Worm (Caenorhabditis elegans) whole organism, L3 larva: ENCODE data around the gene Y49F6B.12.

Experiments used
- R02D3.7 ChIP-seq: fragments of 150-350 bp; optimal IDR thresholded peaks from 2 replicates; lab custom pipeline; 2014; ENCODE audit warnings: missing biosample characterization, missing genetic modification characterization
- ZK546.5 ChIP-seq: sonication (generic microtip); optimal IDR thresholded peaks from 2 replicates; lab custom pipeline; 2017; ENCODE audit warnings: missing biosample characterization, missing genetic modification characterization
- aly-2 ChIP-seq: fragments of 150-350 bp; optimal IDR thresholded peaks from 2 replicates; lab custom pipeline; 2014; ENCODE audit warnings: missing biosample characterization, missing genetic modification characterization
- ama-1 ChIP-seq: fragments of 150-350 bp; optimal IDR thresholded peaks from 2 replicates; lab custom pipeline; 2018
- ceh-16 ChIP-seq: sonication (generic microtip); optimal IDR thresholded peaks from 2 replicates; lab custom pipeline; 2017; ENCODE audit warnings: missing biosample characterization, missing genetic modification characterization
- ceh-28 ChIP-seq: fragments of 150-350 bp; optimal IDR thresholded peaks from 2 replicates; lab custom pipeline; 2014; ENCODE audit warnings: missing biosample characterization, missing genetic modification reagents, missing genetic modification characterization
- ceh-82 ChIP-seq: fragments of 150-350 bp; optimal IDR thresholded peaks from 2 replicates; lab custom pipeline; 2014; ENCODE audit warnings: missing biosample characterization, missing genetic modification characterization
- ceh-9 ChIP-seq: sonication (generic microtip); optimal IDR thresholded peaks from 2 replicates; lab custom pipeline; 2018; ENCODE audit warnings: missing biosample characterization, missing genetic modification characterization
- daf-12 ChIP-seq: fragments of 150-350 bp; optimal IDR thresholded peaks from 2 replicates; lab custom pipeline; 2014; ENCODE audit warnings: missing biosample characterization, missing genetic modification reagents, missing genetic modification characterization
- egl-27 ChIP-seq: sonication (generic microtip); optimal IDR thresholded peaks from 4 replicates; lab custom pipeline; 2017; ENCODE audit warnings: missing biosample characterization, missing genetic modification reagents, missing genetic modification characterization
- egl-5 ChIP-seq: fragments of 150-350 bp; optimal IDR thresholded peaks from 2 replicates; lab custom pipeline; 2017; ENCODE audit warnings: missing biosample characterization, missing genetic modification reagents, missing genetic modification characterization, inconsistent platforms
- elt-1 ChIP-seq: fragments of 150-350 bp; optimal IDR thresholded peaks from 2 replicates; lab custom pipeline; 2014; ENCODE audit warnings: missing biosample characterization, missing genetic modification characterization
- elt-2 ChIP-seq: sonication (generic microtip); optimal IDR thresholded peaks from 2 replicates; lab custom pipeline; 2016; ENCODE audit warnings: missing genetic modification reagents, mild to moderate bottlenecking, missing genetic modification characterization, missing compliant biosample characterization
- elt-3 ChIP-seq, 3 experiments: fragments of 150-350 bp in 1 of 3; sonication (generic microtip) in 2 of 3; optimal IDR thresholded peaks; 2 replicates in 2 of 3; 4 replicates in 1 of 3; lab custom pipeline; 2014 to 2017; ENCODE audit warnings: missing biosample characterization in 3 of 3, missing genetic modification characterization in 3 of 3
- eor-1 ChIP-seq, 2 experiments: fragments of 150-350 bp; optimal IDR thresholded peaks; 2 replicates each; lab custom pipeline; 2014 to 2018; ENCODE audit warnings: missing biosample characterization in 2 of 2, missing genetic modification characterization in 2 of 2
- fkh-10 ChIP-seq: sonication (generic microtip); optimal IDR thresholded peaks from 2 replicates; lab custom pipeline; 2017; ENCODE audit warnings: missing biosample characterization, missing genetic modification reagents, missing genetic modification characterization
- fkh-2 ChIP-seq: fragments of 150-350 bp; optimal IDR thresholded peaks from 2 replicates; lab custom pipeline; 2014; ENCODE audit warnings: missing biosample characterization, missing genetic modification reagents, missing genetic modification characterization
- fos-1 ChIP-seq: fragments of 150-350 bp; optimal IDR thresholded peaks from 2 replicates; lab custom pipeline; 2014; ENCODE audit warnings: missing biosample characterization, missing genetic modification characterization
- hmg-11 ChIP-seq: sonication (generic microtip); optimal IDR thresholded peaks from 2 replicates; lab custom pipeline; 2016; ENCODE audit warnings: missing genetic modification characterization, missing compliant biosample characterization
- jun-1 ChIP-seq: fragments of 150-350 bp; optimal IDR thresholded peaks from 2 replicates; lab custom pipeline; 2014; ENCODE audit warnings: missing biosample characterization, missing genetic modification reagents, missing genetic modification characterization
- lin-15B ChIP-seq: fragments of 150-350 bp; optimal IDR thresholded peaks from 2 replicates; lab custom pipeline; 2014; ENCODE audit warnings: missing biosample characterization, missing genetic modification characterization
- lin-39 ChIP-seq: fragments of 150-350 bp; optimal IDR thresholded peaks from 2 replicates; lab custom pipeline; 2018; ENCODE audit warnings: missing biosample characterization, missing genetic modification reagents, missing genetic modification characterization
- lsy-12 ChIP-seq: sonication (generic microtip); optimal IDR thresholded peaks from 2 replicates; lab custom pipeline; 2016; ENCODE audit warnings: mild to moderate bottlenecking, missing genetic modification characterization, missing compliant biosample characterization
- mdl-1 ChIP-seq: fragments of 150-350 bp; optimal IDR thresholded peaks from 2 replicates; lab custom pipeline; 2014; ENCODE audit warnings: missing biosample characterization, missing genetic modification characterization
- mml-1 ChIP-seq: fragments of 150-350 bp; sonication (generic microtip); optimal IDR thresholded peaks from 3 replicates; lab custom pipeline; 2014; ENCODE audit warnings: missing biosample characterization, missing genetic modification characterization
- nfya-1 ChIP-seq: sonication (generic microtip); optimal IDR thresholded peaks from 2 replicates; lab custom pipeline; 2017; ENCODE audit warnings: missing genetic modification characterization, mild to moderate bottlenecking, missing compliant biosample characterization, antibody characterized with exemption, moderate library complexity; ENCODE audit not compliant: insufficient read depth
- nhr-11 ChIP-seq: fragments of 150-350 bp; optimal IDR thresholded peaks from 2 replicates; lab custom pipeline; 2014; ENCODE audit warnings: missing biosample characterization, missing genetic modification characterization
- nhr-12 ChIP-seq: fragments of 150-350 bp; optimal IDR thresholded peaks from 2 replicates; lab custom pipeline; 2014; ENCODE audit warnings: missing biosample characterization, missing genetic modification characterization
- nhr-23 ChIP-seq: fragments of 150-350 bp; optimal IDR thresholded peaks from 2 replicates; lab custom pipeline; 2014; ENCODE audit warnings: missing biosample characterization, missing genetic modification reagents, missing genetic modification characterization
- nhr-237 ChIP-seq: fragments of 150-350 bp; optimal IDR thresholded peaks from 2 replicates; lab custom pipeline; 2014; ENCODE audit warnings: missing biosample characterization, missing genetic modification characterization
- nhr-25 ChIP-seq: sonication (generic microtip); optimal IDR thresholded peaks from 2 replicates; lab custom pipeline; 2017; ENCODE audit warnings: missing biosample characterization, missing genetic modification characterization
- nhr-28 ChIP-seq: fragments of 150-350 bp; optimal IDR thresholded peaks from 2 replicates; lab custom pipeline; 2014; ENCODE audit warnings: missing biosample characterization, missing genetic modification characterization
- nhr-43 ChIP-seq: sonication (generic microtip); optimal IDR thresholded peaks from 2 replicates; lab custom pipeline; 2016; ENCODE audit warnings: mild to moderate bottlenecking, missing genetic modification characterization, missing compliant biosample characterization; ENCODE audit not compliant: poor library complexity, severe bottlenecking
- nhr-67 ChIP-seq: fragments of 150-350 bp; optimal IDR thresholded peaks from 2 replicates; lab custom pipeline; 2014; ENCODE audit warnings: missing biosample characterization, missing genetic modification characterization
- nhr-76 ChIP-seq: fragments of 150-350 bp; sonication (generic microtip); optimal IDR thresholded peaks from 5 replicates; lab custom pipeline; 2014; ENCODE audit warnings: missing biosample characterization, missing genetic modification characterization
- nhr-77 ChIP-seq: fragments of 150-350 bp; optimal IDR thresholded peaks from 2 replicates; lab custom pipeline; 2014; ENCODE audit warnings: missing biosample characterization, missing genetic modification characterization
- pha-4 ChIP-seq: fragments of 150-350 bp; optimal IDR thresholded peaks from 2 replicates; lab custom pipeline; 2014; ENCODE audit warnings: missing biosample characterization, missing genetic modification reagents, missing genetic modification characterization
- pqm-1 ChIP-seq: fragments of 150-350 bp; optimal IDR thresholded peaks from 2 replicates; lab custom pipeline; 2017; ENCODE audit warnings: missing biosample characterization, missing genetic modification characterization, inconsistent platforms
- sea-2 ChIP-seq: fragments of 150-350 bp; sonication (generic microtip); optimal IDR thresholded peaks from 4 replicates; lab custom pipeline; 2014; ENCODE audit warnings: missing biosample characterization, missing genetic modification reagents, missing genetic modification characterization
- skn-1 ChIP-seq: fragments of 150-350 bp; optimal IDR thresholded peaks from 2 replicates; lab custom pipeline; 2014; ENCODE audit warnings: missing biosample characterization, missing genetic modification characterization
- snpc-4 ChIP-seq: fragments of 150-350 bp; optimal IDR thresholded peaks from 2 replicates; lab custom pipeline; 2014; ENCODE audit warnings: missing biosample characterization, missing genetic modification characterization
- tbx-2 ChIP-seq: sonication (generic microtip); optimal IDR thresholded peaks from 2 replicates; lab custom pipeline; 2016; ENCODE audit warnings: mild to moderate bottlenecking, missing genetic modification characterization, missing compliant biosample characterization
- unc-39 ChIP-seq: sonication (generic microtip); optimal IDR thresholded peaks from 4 replicates; lab custom pipeline; 2017; ENCODE audit warnings: missing biosample characterization, missing genetic modification characterization
- unc-62 ChIP-seq: fragments of 150-350 bp; sonication (generic microtip); optimal IDR thresholded peaks from 4 replicates; lab custom pipeline; 2014; ENCODE audit warnings: missing biosample characterization, missing genetic modification reagents, missing genetic modification characterization
- zag-1 ChIP-seq: fragments of 150-350 bp; optimal IDR thresholded peaks from 2 replicates; lab custom pipeline; 2014; ENCODE audit warnings: missing biosample characterization, missing genetic modification characterization
- ztf-11 ChIP-seq: fragments of 150-350 bp; optimal IDR thresholded peaks from 2 replicates; lab custom pipeline; 2014; ENCODE audit warnings: missing biosample characterization, missing genetic modification characterization
- ztf-4 ChIP-seq: fragments of 150-350 bp; optimal IDR thresholded peaks from 2 replicates; lab custom pipeline; 2014; ENCODE audit warnings: missing biosample characterization, missing genetic modification characterization

Y49F6B.12 gene

ce11 chrII:3518961-3519544 lies 46.8 kb upstream of the Y49F6B.12 start, which contains the start of gene clec-126:
Gene clec-126, plus strand, starts transcription at chrII:3519494.
- TF ChIP-seq lin-39 (tag; lab: Kevin White, UChicago) = peak; percentile 76
- no peak for TF ChIP-seq nhr-76 (tag; lab: Kevin White, UChicago)
- peak; percentile 61 for TF ChIP-seq ceh-16 (tag; lab: Kevin White, UChicago)
- no peak for TF ChIP-seq daf-12 (tag; lab: Kevin White, UChicago)
- peak; percentile 76 for TF ChIP-seq nhr-25 (tag; lab: Kevin White, UChicago)
- no peak for TF ChIP-seq unc-62 (GFP tag; lab: Kevin White, UChicago)
- no peak for TF ChIP-seq mdl-1
- TF ChIP-seq tbx-2 (tag; lab: Kevin White, UChicago) = peak; percentile 69
- TF ChIP-seq ama-1 = peak; percentile 55
- TF ChIP-seq zag-1 = no peak
- TF ChIP-seq elt-2 (tag; lab: Kevin White, UChicago) = peak; percentile 78
- no peak for TF ChIP-seq nhr-77 (tag; lab: Kevin White, UChicago)
- no peak for TF ChIP-seq nhr-12
- no peak for TF ChIP-seq mml-1 (tag; lab: Kevin White, UChicago)
- TF ChIP-seq nhr-23 (tag; lab: Kevin White, UChicago) = peak; percentile 45
- peak; percentile 18 for TF ChIP-seq ceh-28 (tag; lab: Kevin White, UChicago)
- TF ChIP-seq nhr-237 = no peak
- peak in 1 of 3 experiments; percentile 10 for TF ChIP-seq elt-3 (tag; optimal IDR thresholded peaks at IDR 0.05; lab: Kevin White, UChicago)
- no peak for TF ChIP-seq ceh-9 (tag; lab: Kevin White, UChicago)
- peak; percentile 51 for TF ChIP-seq lin-15B (tag; lab: Kevin White, UChicago)
- no peak for TF ChIP-seq ZK546.5
- TF ChIP-seq ztf-11 (tag; lab: Kevin White, UChicago) = no peak
- TF ChIP-seq skn-1 (tag; lab: Kevin White, UChicago) = peak; percentile 21
- no peak for TF ChIP-seq elt-1
- TF ChIP-seq hmg-11 = peak; percentile 71
- peak; percentile 87 for TF ChIP-seq nfya-1 (tag; lab: Kevin White, UChicago)
- no peak for TF ChIP-seq nhr-28
- no peak for TF ChIP-seq fkh-10
- TF ChIP-seq lsy-12 (tag; lab: Kevin White, UChicago) = peak; percentile 79
- peak; percentile 72 for TF ChIP-seq egl-27
- no peak for TF ChIP-seq unc-39 (tag; lab: Kevin White, UChicago)
- TF ChIP-seq ceh-82 (tag; lab: Kevin White, UChicago) = peak; percentile 19
- TF ChIP-seq nhr-11 (tag; lab: Kevin White, UChicago) = no peak
- peak; percentile 39 for TF ChIP-seq nhr-43
- no peak for TF ChIP-seq fkh-2 (tag; lab: Kevin White, UChicago)
- TF ChIP-seq eor-1 (tag; optimal IDR thresholded peaks at IDR 0.05; lab: Kevin White, UChicago) = no peak
- TF ChIP-seq aly-2 (tag; lab: Kevin White, UChicago) = no peak
- TF ChIP-seq sea-2 (GFP tag; lab: Kevin White, UChicago) = no peak
- TF ChIP-seq nhr-67 (tag; lab: Kevin White, UChicago) = no peak
- peak; percentile 21 for TF ChIP-seq pqm-1 (tag; lab: Kevin White, UChicago)
- TF ChIP-seq snpc-4 (tag; lab: Kevin White, UChicago) = peak; percentile 29
- TF ChIP-seq fos-1 (tag; lab: Kevin White, UChicago) = no peak
- TF ChIP-seq pha-4 (tag; lab: Kevin White, UChicago) = peak; percentile 59
- peak; percentile 49 for TF ChIP-seq ztf-4 (tag; lab: Kevin White, UChicago)
- TF ChIP-seq R02D3.7 (tag; lab: Kevin White, UChicago) = peak; percentile 17
- TF ChIP-seq jun-1 = peak; percentile 58
- peak; percentile 70 for TF ChIP-seq egl-5
